Fruit fly (Drosophila melanogaster) whole organism, embryonic: ENCODE measurements around the gene JMJD5.
A peak's percentile ranks its signal among the peaks of the same experiment; 100 is the strongest.

ENCODE experiments used
- ATbp ChIP-seq: fragments of 200-800 bp; sonication (Bioruptor generic); optimal IDR thresholded peaks from 2 replicates; lab custom pipeline; 2017; ENCODE audit warnings: missing biosample characterization, mild to moderate bottlenecking, missing genetic modification characterization, missing genetic modification reagents
- Adf1 ChIP-seq: fragments of 200-800 bp; sonication (Bioruptor generic); IDR thresholded peaks from 2 replicates; pipeline ENCODE4 v1.3.6; 2022; ENCODE audit warnings: missing biosample characterization, missing genetic modification characterization
- Atf6 ChIP-seq: fragments of 200-800 bp; sonication (Bioruptor generic); IDR thresholded peaks from 2 replicates; pipeline ENCODE4 v1.3.6; 2022; ENCODE audit warnings: missing biosample characterization, missing genetic modification characterization
- Awh ChIP-seq: fragments of 200-800 bp; sonication (Bioruptor generic); IDR thresholded peaks from 2 replicates; pipeline ENCODE4, ENCODE4 v1.3.6; 2022; ENCODE audit warnings: missing biosample characterization, missing genetic modification characterization
- CG1233 ChIP-seq: fragments of 200-800 bp; sonication (Bioruptor generic); optimal IDR thresholded peaks from 4 replicates; lab custom pipeline; 2018; ENCODE audit warnings: missing biosample characterization, mild to moderate bottlenecking, missing genetic modification characterization
- CG13287 ChIP-seq: fragments of 200-800 bp; sonication (Bioruptor generic); IDR thresholded peaks from 2 replicates; pipeline ENCODE4 v1.3.6; 2022; ENCODE audit warnings: missing biosample characterization, missing genetic modification characterization; ENCODE audit not compliant: partially characterized antibody
- CG14441 ChIP-seq: fragments of 200-800 bp; sonication (Bioruptor generic); IDR thresholded peaks from 2 replicates; pipeline ENCODE4 v1.3.6; 2022; ENCODE audit warnings: missing biosample characterization, missing genetic modification characterization
- CG17912 ChIP-seq: fragments of 200-800 bp; sonication (Bioruptor generic); optimal IDR thresholded peaks from 2 replicates; lab custom pipeline; 2018; ENCODE audit warnings: missing biosample characterization, mild to moderate bottlenecking, missing genetic modification characterization
- CG30431 ChIP-seq: fragments of 200-800 bp; sonication (Bioruptor generic); optimal IDR thresholded peaks from 2 replicates; lab custom pipeline; 2017; ENCODE audit warnings: missing biosample characterization, missing genetic modification characterization
- CG31441 ChIP-seq: fragments of 200-800 bp; sonication (Bioruptor generic); IDR thresholded peaks from 2 replicates; pipeline ENCODE4 v1.3.6; 2022; ENCODE audit warnings: missing biosample characterization, missing genetic modification characterization
- CG32767 ChIP-seq: fragments of 200-800 bp; sonication (Bioruptor generic); IDR thresholded peaks from 2 replicates; pipeline ENCODE4 v1.3.6; 2022; ENCODE audit warnings: missing biosample characterization, missing genetic modification characterization
- CG34224 ChIP-seq: fragments of 200-800 bp; sonication (Bioruptor generic); IDR thresholded peaks from 3 replicates; pipeline ENCODE4 v1.3.6; 2022; ENCODE audit warnings: missing biosample characterization, missing genetic modification characterization; ENCODE audit not compliant: partially characterized antibody
- CG4730 ChIP-seq: fragments of 200-800 bp; sonication (Bioruptor generic); IDR thresholded peaks from 2 replicates; pipeline ENCODE4 v1.3.6; 2022; ENCODE audit warnings: missing biosample characterization, missing genetic modification characterization
- CG8290 ChIP-seq, 3 experiments: fragments of 200-800 bp; sonication (Bioruptor generic); optimal IDR thresholded peaks; 2 replicates each; lab custom pipeline; 2016 to 2019; ENCODE audit warnings: missing biosample characterization in 3 of 3, missing genetic modification characterization in 3 of 3, mild to moderate bottlenecking in 2 of 3, moderate library complexity in 1 of 3
- Dad ChIP-seq: fragments of 200-800 bp; sonication (Bioruptor generic); optimal IDR thresholded peaks from 3 replicates; lab custom pipeline; 2016; ENCODE audit warnings: missing biosample characterization, missing genetic modification characterization
- Doc3 ChIP-seq: fragments of 200-800 bp; sonication (Bioruptor generic); IDR thresholded peaks from 3 replicates; pipeline ENCODE4 v1.3.6; 2022; ENCODE audit warnings: missing biosample characterization, missing genetic modification characterization; ENCODE audit not compliant: partially characterized antibody
- Ets65A ChIP-seq: fragments of 200-800 bp; sonication (Bioruptor generic); peaks from one replicate; lab custom pipeline; 2016; ENCODE audit warnings: missing biosample characterization, missing genetic modification characterization
- HLH4C ChIP-seq: fragments of 200-800 bp; sonication (Bioruptor generic); IDR thresholded peaks from 3 replicates; pipeline ENCODE4 v1.3.6; 2022; ENCODE audit warnings: missing biosample characterization, missing genetic modification characterization; ENCODE audit not compliant: partially characterized antibody
- HLHmδ ChIP-seq: fragments of 200-800 bp; sonication (Bioruptor generic); optimal IDR thresholded peaks from 2 replicates; lab custom pipeline; 2018; ENCODE audit warnings: missing biosample characterization, mild to moderate bottlenecking, missing genetic modification characterization, moderate library complexity
- HmgD ChIP-seq: fragments of 200-800 bp; sonication (Bioruptor generic); optimal IDR thresholded peaks from 3 replicates; lab custom pipeline; 2016; ENCODE audit warnings: missing biosample characterization, missing genetic modification characterization
- MTF-1 ChIP-seq: fragments of 200-800 bp; sonication (Bioruptor generic); optimal IDR thresholded peaks from 2 replicates; lab custom pipeline; 2018; ENCODE audit warnings: missing biosample characterization, mild to moderate bottlenecking, missing genetic modification characterization, borderline replicate concordance
- Max ChIP-seq: fragments of 200-800 bp; sonication (Bioruptor generic); optimal IDR thresholded peaks from 2 replicates; lab custom pipeline; 2016; ENCODE audit warnings: missing biosample characterization, mild to moderate bottlenecking, missing genetic modification characterization
- PHDP ChIP-seq: fragments of 200-800 bp; sonication (Bioruptor generic); optimal IDR thresholded peaks from 3 replicates; lab custom pipeline; 2018; ENCODE audit warnings: missing biosample characterization, mild to moderate bottlenecking, missing genetic modification characterization, moderate library complexity
- Poxn ChIP-seq: fragments of 200-800 bp; sonication (Bioruptor generic); IDR thresholded peaks from 2 replicates; pipeline ENCODE4 v1.3.6; 2022; ENCODE audit warnings: missing biosample characterization, missing genetic modification characterization
- bsh ChIP-seq, 2 experiments: fragments of 200-800 bp; sonication (Bioruptor generic); optimal IDR thresholded peaks; 2 replicates each; lab custom pipeline; 2017 to 2018; ENCODE audit warnings: mild to moderate bottlenecking in 2 of 2, missing biosample characterization in 2 of 2, missing genetic modification characterization in 2 of 2, moderate library complexity in 1 of 2
- cg ChIP-seq: fragments of 200-800 bp; sonication (Bioruptor generic); optimal IDR thresholded peaks from 3 replicates; lab custom pipeline; 2019; ENCODE audit warnings: missing biosample characterization, mild to moderate bottlenecking, missing genetic modification characterization, moderate library complexity
- chinmo ChIP-seq: fragments of 200-800 bp; sonication (Bioruptor generic); IDR thresholded peaks from 4 replicates; pipeline ENCODE4 v1.3.6; 2022; ENCODE audit warnings: missing biosample characterization, missing genetic modification characterization; ENCODE audit not compliant: partially characterized antibody
- ci ChIP-seq: fragments of 200-800 bp; sonication (Bioruptor generic); IDR thresholded peaks from 3 replicates; pipeline ENCODE4 v1.3.6; 2022; ENCODE audit warnings: missing biosample characterization, missing genetic modification characterization
- corto ChIP-seq: fragments of 200-800 bp; sonication (Bioruptor generic); optimal IDR thresholded peaks from 2 replicates; lab custom pipeline; 2016; ENCODE audit warnings: missing biosample characterization, mild to moderate bottlenecking, missing genetic modification characterization, moderate library complexity
- ewg ChIP-seq: fragments of 200-800 bp; sonication (Bioruptor generic); optimal IDR thresholded peaks from 3 replicates; lab custom pipeline; 2017; ENCODE audit warnings: mild to moderate bottlenecking, missing biosample characterization, missing genetic modification reagents, missing genetic modification characterization
- fd64A ChIP-seq: fragments of 200-800 bp; sonication (Bioruptor generic); optimal IDR thresholded peaks from 3 replicates; lab custom pipeline; 2018; ENCODE audit warnings: missing biosample characterization, mild to moderate bottlenecking, missing genetic modification characterization
- kni ChIP-seq: fragments of 200-800 bp; sonication (Bioruptor generic); optimal IDR thresholded peaks from 3 replicates; lab custom pipeline; 2017; ENCODE audit warnings: mild to moderate bottlenecking, missing biosample characterization, missing genetic modification reagents, missing genetic modification characterization
- lbe ChIP-seq: fragments of 200-800 bp; sonication (Bioruptor generic); optimal IDR thresholded peaks from 2 replicates; lab custom pipeline; 2016; ENCODE audit warnings: missing biosample characterization, mild to moderate bottlenecking, missing genetic modification characterization
- mam ChIP-seq: fragments of 200-800 bp; sonication (Bioruptor generic); optimal IDR thresholded peaks from 3 replicates; lab custom pipeline; 2016; ENCODE audit warnings: missing biosample characterization, missing genetic modification characterization
- nerfin-1 ChIP-seq: fragments of 200-800 bp; sonication (Bioruptor generic); optimal IDR thresholded peaks from 3 replicates; lab custom pipeline; 2019; ENCODE audit warnings: missing biosample characterization, mild to moderate bottlenecking, missing genetic modification characterization, moderate library complexity
- onecut ChIP-seq: fragments of 200-800 bp; sonication (Bioruptor generic); IDR thresholded peaks from 2 replicates; pipeline ENCODE4 v1.3.6; 2022; ENCODE audit warnings: missing biosample characterization, missing genetic modification characterization
- pros ChIP-seq: fragments of 200-800 bp; sonication (Bioruptor generic); optimal IDR thresholded peaks from 3 replicates; lab custom pipeline; 2019; ENCODE audit warnings: missing biosample characterization, mild to moderate bottlenecking, missing genetic modification characterization, moderate library complexity
- row ChIP-seq: fragments of 200-800 bp; sonication (Bioruptor generic); IDR thresholded peaks from 3 replicates; pipeline ENCODE4 v1.3.6; 2022; ENCODE audit warnings: missing biosample characterization, missing genetic modification characterization
- sd ChIP-seq: fragments of 200-800 bp; sonication (Bioruptor generic); optimal IDR thresholded peaks from 3 replicates; lab custom pipeline; 2018; ENCODE audit warnings: missing biosample characterization, mild to moderate bottlenecking, missing genetic modification characterization, moderate library complexity
- sna ChIP-seq: fragments of 200-800 bp; sonication (Bioruptor generic); IDR thresholded peaks from 2 replicates; pipeline ENCODE4 v1.3.6; 2022; ENCODE audit warnings: missing biosample characterization, missing genetic modification characterization; ENCODE audit not compliant: partially characterized antibody
- tll ChIP-seq, 2 experiments: fragments of 200-800 bp in 1 of 2; fragments of >200 bp in 1 of 2; sonication (Bioruptor generic) in 1 of 2; optimal IDR thresholded peaks; 2 replicates each; lab custom pipeline; 2017 to 2019; ENCODE audit warnings: missing biosample characterization in 2 of 2, missing genetic modification characterization in 2 of 2, mild to moderate bottlenecking in 1 of 2, moderate library complexity in 1 of 2
- ttk ChIP-seq: fragments of 200-800 bp; sonication (Bioruptor generic); IDR thresholded peaks from 2 replicates; pipeline ENCODE4 v2.1.2; 2022; ENCODE audit warnings: missing biosample characterization, missing genetic modification characterization
- unc-4 ChIP-seq: fragments of 200-800 bp; sonication (Bioruptor generic); IDR thresholded peaks from 2 replicates; pipeline ENCODE4 v1.3.6; 2022; ENCODE audit warnings: missing biosample characterization, missing genetic modification characterization; ENCODE audit not compliant: partially characterized antibody
- vvl ChIP-seq: fragments of 200-800 bp; sonication (Bioruptor generic); IDR thresholded peaks from 2 replicates; pipeline ENCODE4 v1.3.6; 2022; ENCODE audit warnings: missing biosample characterization, missing genetic modification characterization
- wek ChIP-seq: fragments of 200-800 bp; sonication (Bioruptor generic); optimal IDR thresholded peaks from 3 replicates; lab custom pipeline; 2018; ENCODE audit warnings: missing biosample characterization, mild to moderate bottlenecking, missing genetic modification characterization, moderate library complexity
- zen2 ChIP-seq: fragments of 200-800 bp; sonication (Bioruptor generic); IDR thresholded peaks from 3 replicates; pipeline ENCODE4 v1.3.6; 2022; ENCODE audit warnings: missing biosample characterization, missing genetic modification characterization; ENCODE audit not compliant: partially characterized antibody

JMJD5 gene

DNA sequence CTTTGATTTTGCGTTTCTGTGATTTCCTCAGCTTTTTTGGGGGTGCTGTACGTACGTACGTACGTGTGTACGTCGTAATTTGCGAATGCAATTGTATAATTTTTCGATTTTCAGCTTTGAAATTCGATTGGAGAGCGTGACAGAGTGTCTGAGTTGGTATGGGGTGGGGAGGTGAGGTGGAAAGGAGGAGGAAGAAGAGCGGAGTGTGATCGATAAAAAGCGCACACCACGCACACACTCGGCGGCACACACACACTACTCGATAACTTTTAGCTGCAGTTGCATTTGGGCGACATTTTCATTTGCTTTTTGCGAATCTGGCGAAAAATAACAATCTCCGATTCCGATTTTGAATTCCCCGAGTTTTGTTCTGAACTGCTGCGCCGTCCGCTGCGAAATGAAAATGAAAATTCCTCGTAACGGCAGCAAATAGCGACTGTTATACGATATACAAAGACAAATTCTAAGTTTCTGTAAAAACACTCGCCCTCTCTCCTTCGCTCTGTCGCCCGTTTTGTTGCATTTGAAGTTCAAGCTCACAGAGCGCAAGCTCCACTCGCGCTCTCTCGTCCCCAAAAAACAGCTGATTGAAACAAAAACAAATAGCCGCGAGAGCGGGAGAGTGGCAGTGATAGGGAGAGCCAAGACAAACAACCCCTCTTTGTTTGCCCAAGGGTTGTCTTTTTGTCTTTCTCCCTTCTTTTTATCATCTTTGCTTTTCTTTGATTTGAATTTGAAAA lies 40.5 kb upstream of the JMJD5 start, which contains the start of gene CG13907 (continued):
- peak; percentile 22 for TF ChIP-seq cg
- TF ChIP-seq CG1233 (GFP tag; lab: Kevin White, UChicago), result no peak
- TF ChIP-seq MTF-1 (GFP tag; lab: Kevin White, UChicago), result peak; percentile 26
- TF ChIP-seq wek (GFP tag; lab: Kevin White, UChicago), result peak; percentile 49
- TF ChIP-seq CG13287, result peak; percentile 43; the same call in 1 of the 2 replicates
- peak; percentile 47; the same call in 2 of the 3 replicates for TF ChIP-seq zen2
- no peak for TF ChIP-seq Ets65A (GFP tag; lab: Kevin White, UChicago)
- TF ChIP-seq PHDP (tag; lab: Kevin White, UChicago), result peak; percentile 26
- TF ChIP-seq lbe (GFP tag; lab: Kevin White, UChicago), result peak; percentile 15
- 0 out of 2 replicates have a peak, but pooled peaks have one; percentile 5 for TF ChIP-seq Adf1 (GFP tag; lab: Robert Waterston, UW)
- TF ChIP-seq ci (GFP tag; lab: Robert Waterston, UW), result peak; percentile 9; the same call in 1 of the 3 replicates
- no peak for TF ChIP-seq CG14441 (GFP tag; lab: Robert Waterston, UW)
- TF ChIP-seq CG34224 (GFP tag; lab: Robert Waterston, UW), result peak; percentile 60; the same call in 2 of the 3 replicates
- peak; percentile 5 for TF ChIP-seq HLHmδ (GFP tag; lab: Kevin White, UChicago)
- TF ChIP-seq Atf6 (GFP tag; lab: Robert Waterston, UW), result 0 out of 2 replicates have a peak, but pooled peaks have one; percentile 8
- no peak for TF ChIP-seq sna (GFP tag; lab: Robert Waterston, UW)
- 0 out of 3 replicates have a peak, but pooled peaks have one; percentile 26 for TF ChIP-seq HLH4C (GFP tag; lab: Robert Waterston, UW)
- peak; percentile 82 for TF ChIP-seq chinmo (GFP tag; lab: Robert Waterston, UW)
- no peak for TF ChIP-seq Dad (GFP tag; lab: Kevin White, UChicago)
- peak; percentile 8 for TF ChIP-seq kni (GFP tag; lab: Kevin White, UChicago)
- 0 out of 2 replicates have a peak, but pooled peaks have one; percentile 16 for TF ChIP-seq CG32767 (GFP tag; lab: Robert Waterston, UW)
- TF ChIP-seq corto (GFP tag; lab: Kevin White, UChicago), result no peak
- TF ChIP-seq Max, result peak; percentile 21
- TF ChIP-seq sd (tag; lab: Kevin White, UChicago), result peak; percentile 10
- TF ChIP-seq CG4730 (GFP tag; lab: Robert Waterston, UW), result no peak
- TF ChIP-seq nerfin-1 (tag; lab: Kevin White, UChicago), result peak; percentile 59
- peak; percentile 99 for TF ChIP-seq pros (GFP tag; lab: Kevin White, UChicago)
- TF ChIP-seq CG8290 (GFP tag; optimal IDR thresholded peaks at IDR 0.05; lab: Kevin White, UChicago), result no peak
- TF ChIP-seq CG8290 (tag; optimal IDR thresholded peaks at IDR 0.05; lab: Kevin White, UChicago), result peak in 1 of 2 experiments; percentile 10
- TF ChIP-seq CG31441 (GFP tag; lab: Robert Waterston, UW), result no peak
- TF ChIP-seq vvl, result 0 out of 2 replicates have a peak, but pooled peaks have one; percentile 12
- TF ChIP-seq Awh (GFP tag; lab: Robert Waterston, UW), result 0 out of 2 replicates have a peak, but pooled peaks have one; percentile 5
- TF ChIP-seq Poxn (GFP tag; lab: Robert Waterston, UW), result no peak
- TF ChIP-seq tll (GFP tag; optimal IDR thresholded peaks at IDR 0.05; lab: Kevin White, UChicago), result no peak
- TF ChIP-seq ewg, result peak; percentile 63
- TF ChIP-seq unc-4, result peak; percentile 43; the same call in 1 of the 2 replicates
- peak; percentile 37 for TF ChIP-seq fd64A
- peak; percentile 63 for TF ChIP-seq onecut (GFP tag; lab: Robert Waterston, UW)
- no peak for TF ChIP-seq row
- TF ChIP-seq Doc3 (GFP tag; lab: Robert Waterston, UW), result peak; percentile 17; the same call in 1 of the 3 replicates
- peak; percentile 47 for TF ChIP-seq ATbp (GFP tag; lab: Kevin White, UChicago)
- peak; percentile 42; the same call in 1 of the 2 replicates for TF ChIP-seq ttk (GFP tag; lab: Robert Waterston, UW)
- TF ChIP-seq HmgD (GFP tag; lab: Kevin White, UChicago), result no peak
- TF ChIP-seq CG17912 (GFP tag; lab: Kevin White, UChicago), result no peak
- TF ChIP-seq CG30431, result no peak
- no peak for TF ChIP-seq mam
- TF ChIP-seq bsh (GFP tag; optimal IDR thresholded peaks at IDR 0.05; lab: Kevin White, UChicago), result peak in 1 of 2 experiments; percentile 15
